Worm (Caenorhabditis elegans) whole organism, late embryonic: ENCODE data around the gene zzz-1.

Experiments
- T23F11.4 ChIP-seq: fragments of 200-800 bp; sonication (Bioruptor generic); optimal IDR thresholded peaks from 2 replicates; lab custom pipeline; 2018; ENCODE audit warnings: mild to moderate bottlenecking, missing genetic modification characterization, missing compliant biosample characterization
- ceh-31 ChIP-seq: sonication (generic microtip); optimal IDR thresholded peaks from 2 replicates; lab custom pipeline; 2016; ENCODE audit warnings: missing genetic modification characterization, missing compliant biosample characterization
- dmd-4 ChIP-seq: sonication (generic microtip); optimal IDR thresholded peaks from 2 replicates; lab custom pipeline; 2016; ENCODE audit warnings: borderline replicate concordance, missing genetic modification characterization, missing compliant biosample characterization
- eyg-1 ChIP-seq: sonication (generic microtip); optimal IDR thresholded peaks from 2 replicates; lab custom pipeline; 2016; ENCODE audit warnings: missing genotype, missing genetic modification characterization, missing compliant biosample characterization
- madf-2 ChIP-seq: sonication (generic microtip); optimal IDR thresholded peaks from 2 replicates; lab custom pipeline; 2017; ENCODE audit warnings: missing genetic modification characterization, missing compliant biosample characterization
- nfya-1 ChIP-seq: sonication (generic microtip); optimal IDR thresholded peaks from 2 replicates; lab custom pipeline; 2017; ENCODE audit warnings: missing genetic modification characterization, mild to moderate bottlenecking, missing compliant biosample characterization, antibody characterized with exemption, moderate library complexity
- pag-3 ChIP-seq: sonication (generic microtip); optimal IDR thresholded peaks from 2 replicates; lab custom pipeline; 2016; ENCODE audit warnings: missing compliant biosample characterization, missing genetic modification characterization, borderline replicate concordance
- pqm-1 ChIP-seq: sonication (generic microtip); optimal IDR thresholded peaks from 2 replicates; lab custom pipeline; 2016; ENCODE audit warnings: missing genetic modification characterization, missing compliant biosample characterization

DNA sequence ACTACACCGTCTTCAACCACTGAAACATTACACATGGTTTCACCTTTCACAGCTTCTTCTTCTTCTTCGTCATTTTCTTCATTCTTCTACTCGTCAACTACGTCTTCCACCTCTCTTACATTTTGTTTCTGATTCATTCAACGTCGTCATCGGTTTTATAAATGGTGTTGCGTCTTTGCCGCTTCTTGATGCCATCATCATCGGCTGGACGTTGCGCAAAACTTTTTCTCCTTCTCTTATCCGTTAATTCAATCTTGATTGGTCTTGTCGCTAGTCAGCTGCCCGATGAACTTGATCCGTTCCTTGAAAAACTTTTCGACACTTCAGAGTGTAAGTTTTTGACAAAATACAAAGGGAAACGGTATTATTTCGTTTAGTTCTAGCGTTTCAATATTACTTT is 10.3 kb downstream of the zzz-1 start:
- no peak for TF ChIP-seq T23F11.4
- no peak for TF ChIP-seq eyg-1
- no peak for TF ChIP-seq nfya-1
- no peak for TF ChIP-seq ceh-31
- TF ChIP-seq dmd-4 (tag; lab: Kevin White, UChicago) = no peak
- no peak for TF ChIP-seq pag-3 (tag; lab: Kevin White, UChicago)
- TF ChIP-seq pqm-1 (tag; lab: Kevin White, UChicago) = no peak
- TF ChIP-seq madf-2 (tag; lab: Kevin White, UChicago) = no peak
